Fruit fly (Drosophila melanogaster): ENCODE data around the gene CG4022.

Gene CG4022

DNA sequence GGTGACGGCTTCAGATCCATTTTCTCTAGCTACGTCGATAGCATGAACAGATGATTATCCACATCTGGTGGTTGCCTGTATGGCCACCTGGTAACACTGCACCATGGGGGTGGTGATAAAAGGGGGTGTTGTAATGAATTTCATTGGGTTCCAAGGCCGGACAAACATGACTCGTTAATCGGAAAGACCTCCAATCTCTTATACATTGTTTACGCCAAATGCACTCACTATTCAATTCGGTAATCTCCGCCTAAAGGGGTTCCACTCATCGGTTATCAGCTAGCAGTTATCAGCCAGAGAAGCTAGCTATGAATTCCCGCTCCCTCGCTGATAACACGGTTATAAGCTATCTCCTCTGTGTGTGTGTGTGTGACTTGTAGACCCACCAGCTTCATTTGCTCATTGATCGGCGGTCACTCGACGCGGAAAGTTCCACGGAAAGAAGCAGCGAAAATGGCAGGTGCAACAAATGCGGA lies 50.4 kb downstream of the CG4022 start, which contains the start of gene Pdxk (continued):
- TF ChIP-seq CG15696 (tag; optimal IDR thresholded peaks at IDR 0.05) (no peak), CG33557 (GFP tag; optimal IDR thresholded peaks at IDR 0.05) (no peak), twi (tag; optimal IDR thresholded peaks at IDR 0.05) (peak; percentile 40), luna (GFP tag; optimal IDR thresholded peaks at IDR 0.05) (no peak), vfl (GFP tag; optimal IDR thresholded peaks at IDR 0.05) (no peak), HLHmδ (GFP tag; optimal IDR thresholded peaks at IDR 0.05) (no peak), Six4 (GFP tag; optimal IDR thresholded peaks at IDR 0.05) (no peak), cg (GFP tag; optimal IDR thresholded peaks at IDR 0.05) (peak; percentile 74), CG32772 (GFP tag; IDR thresholded peaks at IDR 0.05) (no peak), D (optimal IDR thresholded peaks at IDR 0.05) (no peak), D (GFP tag; optimal IDR thresholded peaks at IDR 0.05) (no peak), z (GFP tag; IDR thresholded peaks at IDR 0.05) (peak; percentile 94), CG42726 (GFP tag; IDR thresholded peaks at IDR 0.05; ENCODE audit: partially characterized antibody) (no peak), CG10209 (GFP tag; optimal IDR thresholded peaks at IDR 0.05) (no peak), cas (GFP tag; IDR thresholded peaks at IDR 0.05) (no peak), CG10543 (GFP tag; optimal IDR thresholded peaks at IDR 0.05) (peak; percentile 94), row (GFP tag; IDR thresholded peaks at IDR 0.05) (peak; percentile 48; the same call in 2 of the 3 replicates), CG17829 (tag; optimal IDR thresholded peaks at IDR 0.05) (no peak), CG7372 (GFP tag; IDR thresholded peaks at IDR 0.05) (no peak), CG34422 (GFP tag; IDR thresholded peaks at IDR 0.05) (peak; percentile 25; the same call in 1 of the 3 replicates), Dll (GFP tag; IDR thresholded peaks at IDR 0.05; ENCODE audit: partially characterized antibody) (0 out of 4 replicates have a peak, but pooled peaks have one; percentile 40), pzg (GFP tag; optimal IDR thresholded peaks at IDR 0.05) (peak; percentile 62), pum (GFP tag; optimal IDR thresholded peaks at IDR 0.05) (no peak), Mrtf (GFP tag; IDR thresholded peaks at IDR 0.05) (no peak), CG3847 (GFP tag; IDR thresholded peaks at IDR 0.05) (no peak), nerfin-1 (tag; optimal IDR thresholded peaks at IDR 0.05) (peak; percentile 26), bbx (GFP tag; IDR thresholded peaks at IDR 0.05; ENCODE audit: partially characterized antibody) (no peak), esg (GFP tag; conservative IDR thresholded peaks at IDR 0.05) (no peak), chinmo (GFP tag; IDR thresholded peaks at IDR 0.05; ENCODE audit: partially characterized antibody) (peak; percentile 77; the same call in 3 of the 4 replicates), insv (GFP tag; optimal IDR thresholded peaks at IDR 0.05) (no peak), CG18599 (GFP tag; optimal IDR thresholded peaks at IDR 0.05) (no peak), nmo (GFP tag; optimal IDR thresholded peaks at IDR 0.05) (no peak), CG13894 (tag; optimal IDR thresholded peaks at IDR 0.05) (peak; percentile 26), CG13296 (GFP tag; optimal IDR thresholded peaks at IDR 0.05) (peak; percentile 70), CG8388 (GFP tag; optimal IDR thresholded peaks at IDR 0.05) (no peak), Gsc (GFP tag; IDR thresholded peaks at IDR 0.05) (no peak), Blimp-1 (GFP tag; optimal IDR thresholded peaks at IDR 0.05) (no peak), fd64A (GFP tag; optimal IDR thresholded peaks at IDR 0.05) (peak; percentile 40), hkb (optimal IDR thresholded peaks at IDR 0.05) (no peak), hkb (GFP tag; IDR thresholded peaks at IDR 0.05) (peak; percentile 37), CG32767 (GFP tag; IDR thresholded peaks at IDR 0.05) (no peak), Hr3 (GFP tag; optimal IDR thresholded peaks at IDR 0.05) (no peak), hth (optimal IDR thresholded peaks at IDR 0.05) (no peak), CG34224 (GFP tag; IDR thresholded peaks at IDR 0.05; ENCODE audit: partially characterized antibody) (no peak), PHDP (tag; optimal IDR thresholded peaks at IDR 0.05) (peak; percentile 16), jing (GFP tag; optimal IDR thresholded peaks at IDR 0.05) (no peak), gt (GFP tag; IDR thresholded peaks at IDR 0.05) (no peak), trem (tag; optimal IDR thresholded peaks at IDR 0.05) (no peak), Deaf1 (tag; optimal IDR thresholded peaks at IDR 0.05) (no peak), ind (GFP tag; optimal IDR thresholded peaks at IDR 0.05) (no peak), dysf (GFP tag; IDR thresholded peaks at IDR 0.05) (no peak; the same call in 2 of the 3 replicates)

Data from whole organism, embryonic.